Worm (Caenorhabditis elegans) whole organism, L4/young adult: ENCODE data around the gene lrpr-1.

Experiments used
- W03F9.2 ChIP-seq: fragments of 150-350 bp; optimal IDR thresholded peaks from 2 replicates; lab custom pipeline; 2014; ENCODE audit warnings: missing biosample characterization, missing genetic modification characterization
- dao-5 ChIP-seq: sonication (generic microtip); optimal IDR thresholded peaks from 2 replicates; lab custom pipeline; 2016; ENCODE audit warnings: missing genotype, missing genetic modification characterization, moderate library complexity, missing compliant biosample characterization
- him-1 ChIP-seq: sonication (generic microtip); optimal IDR thresholded peaks from 2 replicates; lab custom pipeline; 2016; ENCODE audit warnings: missing genotype, missing genetic modification reagents, missing genetic modification characterization, missing compliant biosample characterization

Gene lrpr-1

ce11 chrV:5883735-5884134 is 34.0 kb downstream of the lrpr-1 start, which contains the start of gene C04E6.8:
Gene C04E6.8, minus strand, starts transcription at chrV:5883835.
- TF ChIP-seq W03F9.2 (tag; lab: Kevin White, UChicago) (no peak), him-1 (tag; lab: Kevin White, UChicago) (no peak), dao-5 (tag; lab: Kevin White, UChicago) (no peak)

ce11 chrV:5882429-5882828 is 35.3 kb downstream of the lrpr-1 start:
- TF ChIP-seq dao-5 (tag; lab: Kevin White, UChicago), result no peak
- TF ChIP-seq W03F9.2 (tag; lab: Kevin White, UChicago), result no peak
- TF ChIP-seq him-1 (tag; lab: Kevin White, UChicago), result no peak

ce11 chrV:5880064-5880463 is 37.6 kb downstream of the lrpr-1 start, which contains the start of gene C02G6.3:
Gene C02G6.3, plus strand, starts transcription at chrV:5880364.
- no peak for TF ChIP-seq him-1 (tag; lab: Kevin White, UChicago)
- no peak for TF ChIP-seq dao-5 (tag; lab: Kevin White, UChicago)
- no peak for TF ChIP-seq W03F9.2 (tag; lab: Kevin White, UChicago)

- TF ChIP-seq dao-5 (tag; lab: Kevin White, UChicago) (no peak), him-1 (tag; lab: Kevin White, UChicago) (no peak), W03F9.2 (tag; lab: Kevin White, UChicago) (no peak)
Observed at ce11 chrV:5876966-5877365, 40.7 kb downstream of the lrpr-1 start.

ce11 chrV:5871759-5872158 is 45.9 kb downstream of the lrpr-1 start, which contains the start of gene C02G6.2:
Gene C02G6.2, plus strand, starts transcription at chrV:5872059.
- TF ChIP-seq W03F9.2 (tag; lab: Kevin White, UChicago), result no peak
- TF ChIP-seq dao-5 (tag; lab: Kevin White, UChicago), result no peak
- TF ChIP-seq him-1 (tag; lab: Kevin White, UChicago), result no peak

ce11 chrV:5869227-5869626 is 48.5 kb downstream of the lrpr-1 start, which contains the start of gene F26F12.4:
Gene F26F12.4, minus strand, starts transcription at chrV:5869327.
- TF ChIP-seq him-1 (tag; lab: Kevin White, UChicago) (no peak), W03F9.2 (tag; lab: Kevin White, UChicago) (no peak), dao-5 (tag; lab: Kevin White, UChicago) (no peak)

ce11 chrV:5865085-5865484 is 52.6 kb downstream of the lrpr-1 start, which contains the start of gene F26F12.5:
Gene F26F12.5, minus strand, starts transcription at chrV:5865185.
- TF ChIP-seq him-1 (tag; lab: Kevin White, UChicago) (no peak), dao-5 (tag; lab: Kevin White, UChicago) (no peak), W03F9.2 (tag; lab: Kevin White, UChicago) (no peak)
